Fruit fly (Drosophila melanogaster) whole organism, embryonic: ENCODE data around the gene Cdc6.

ENCODE experiments used
- Atf6 ChIP-seq: fragments of 200-800 bp; sonication (Bioruptor generic); IDR thresholded peaks from 2 replicates; pipeline ENCODE4 v1.3.6; 2022; ENCODE audit warnings: missing biosample characterization, missing genetic modification characterization
- BtbVII ChIP-seq: fragments of 200-800 bp; sonication (Bioruptor generic); optimal IDR thresholded peaks from 3 replicates; lab custom pipeline; 2017; ENCODE audit warnings: missing biosample characterization, mild to moderate bottlenecking, missing genetic modification characterization
- CG11247 ChIP-seq: fragments of 200-800 bp; sonication (Bioruptor generic); IDR thresholded peaks from 2 replicates; pipeline ENCODE4 v1.3.6; 2022; ENCODE audit warnings: missing biosample characterization, missing genetic modification characterization
- CG12071 ChIP-seq: fragments of 200-800 bp; sonication (Bioruptor generic); optimal IDR thresholded peaks from 3 replicates; lab custom pipeline; 2018; ENCODE audit warnings: missing biosample characterization, mild to moderate bottlenecking, missing genetic modification characterization
- CG12299 ChIP-seq: fragments of 200-800 bp; sonication (Bioruptor generic); optimal IDR thresholded peaks from 2 replicates; lab custom pipeline; 2018; ENCODE audit warnings: missing biosample characterization, mild to moderate bottlenecking, missing genetic modification characterization
- CG13894 ChIP-seq: fragments of 200-800 bp; sonication (Bioruptor generic); optimal IDR thresholded peaks from 3 replicates; lab custom pipeline; 2018; ENCODE audit warnings: missing biosample characterization, mild to moderate bottlenecking, missing genetic modification characterization, moderate library complexity
- CG15011 ChIP-seq: fragments of 200-800 bp; sonication (Bioruptor generic); optimal IDR thresholded peaks from 3 replicates; lab custom pipeline; 2018; ENCODE audit warnings: missing biosample characterization, mild to moderate bottlenecking, missing genetic modification characterization
- CG1647 ChIP-seq: fragments of 200-800 bp; sonication (Bioruptor generic); optimal IDR thresholded peaks from 3 replicates; lab custom pipeline; 2016; ENCODE audit warnings: missing biosample characterization, missing genetic modification characterization
- CG1792 ChIP-seq: fragments of 200-800 bp; sonication (Bioruptor generic); optimal IDR thresholded peaks from 2 replicates; lab custom pipeline; 2016; ENCODE audit warnings: missing biosample characterization, missing genetic modification characterization
- CG2116 ChIP-seq: fragments of 200-800 bp; sonication (Bioruptor generic); optimal IDR thresholded peaks from 3 replicates; lab custom pipeline; 2018; ENCODE audit warnings: missing biosample characterization, mild to moderate bottlenecking, missing genetic modification characterization
- CG42726 ChIP-seq: fragments of 200-800 bp; sonication (Bioruptor generic); IDR thresholded peaks from 2 replicates; pipeline ENCODE4 v1.3.6; 2022; ENCODE audit warnings: missing biosample characterization, missing genetic modification characterization; ENCODE audit not compliant: partially characterized antibody
- CG4282 ChIP-seq: fragments of 200-800 bp; sonication (Bioruptor generic); optimal IDR thresholded peaks from 2 replicates; lab custom pipeline; 2016; ENCODE audit warnings: missing biosample characterization, missing genetic modification characterization
- CG6683 ChIP-seq: fragments of 200-800 bp; sonication (Bioruptor generic); optimal IDR thresholded peaks from 2 replicates; lab custom pipeline; 2017; ENCODE audit warnings: missing biosample characterization, mild to moderate bottlenecking, missing genetic modification characterization, missing genetic modification reagents
- CG7271 ChIP-seq: fragments of 200-800 bp; sonication (Bioruptor generic); optimal IDR thresholded peaks from 2 replicates; lab custom pipeline; 2018; ENCODE audit warnings: missing biosample characterization, mild to moderate bottlenecking, missing genetic modification characterization, moderate library complexity
- CG8290 ChIP-seq, 3 experiments: fragments of 200-800 bp; sonication (Bioruptor generic); optimal IDR thresholded peaks; 2 replicates each; lab custom pipeline; 2016 to 2019; ENCODE audit warnings: missing biosample characterization in 3 of 3, missing genetic modification characterization in 3 of 3, mild to moderate bottlenecking in 2 of 3, moderate library complexity in 1 of 3
- CG9817 ChIP-seq: fragments of 200-800 bp; sonication (Bioruptor generic); optimal IDR thresholded peaks from 2 replicates; lab custom pipeline; 2018; ENCODE audit warnings: missing biosample characterization, mild to moderate bottlenecking, missing genetic modification characterization, moderate library complexity
- CoRest ChIP-seq: fragments of 200-800 bp; sonication (Bioruptor generic); optimal IDR thresholded peaks from 3 replicates; lab custom pipeline; 2018; ENCODE audit warnings: missing biosample characterization, mild to moderate bottlenecking, missing genetic modification characterization, moderate library complexity
- D19A ChIP-seq: fragments of 200-800 bp; optimal IDR thresholded peaks from 3 replicates; lab custom pipeline; 2019; ENCODE audit warnings: missing biosample characterization, mild to moderate bottlenecking, missing genetic modification characterization, moderate library complexity
- Fer1 ChIP-seq: fragments of 200-800 bp; sonication (Bioruptor generic); optimal IDR thresholded peaks from 2 replicates; lab custom pipeline; 2017; ENCODE audit warnings: missing biosample characterization, mild to moderate bottlenecking, missing genetic modification characterization
- Lhr ChIP-seq: fragments of 200-800 bp; sonication (Bioruptor generic); optimal IDR thresholded peaks from 3 replicates; lab custom pipeline; 2017; ENCODE audit warnings: mild to moderate bottlenecking, missing biosample characterization, missing genetic modification reagents, missing genetic modification characterization
- MBD-R2 ChIP-seq: fragments of 200-800 bp; sonication (Bioruptor generic); IDR thresholded peaks from 2 replicates; pipeline ENCODE4 v1.3.6; 2022; ENCODE audit warnings: missing biosample characterization, missing genetic modification characterization
- Nf-YB ChIP-seq: fragments of 200-800 bp; sonication (Bioruptor generic); optimal IDR thresholded peaks from 3 replicates; lab custom pipeline; 2019; ENCODE audit warnings: missing biosample characterization, mild to moderate bottlenecking, missing genetic modification characterization, moderate library complexity
- Nf-YC ChIP-seq: fragments of 200-800 bp; optimal IDR thresholded peaks from 3 replicates; lab custom pipeline; 2019; ENCODE audit warnings: missing biosample characterization, mild to moderate bottlenecking, missing genetic modification characterization, moderate library complexity
- Pdp1 ChIP-seq, 2 experiments: fragments of 200-800 bp; sonication (Bioruptor generic); optimal IDR thresholded peaks; 3 replicates each; lab custom pipeline; 2016; ENCODE audit warnings: missing biosample characterization in 2 of 2, missing genetic modification characterization in 2 of 2, mild to moderate bottlenecking in 1 of 2, moderate library complexity in 1 of 2
- Sin3A ChIP-seq: fragments of >200 bp; optimal IDR thresholded peaks from 2 replicates; lab custom pipeline; 2018
- abd-A ChIP-seq: fragments of 200-800 bp; sonication (Bioruptor generic); optimal IDR thresholded peaks from 3 replicates; lab custom pipeline; 2019; ENCODE audit warnings: missing biosample characterization, mild to moderate bottlenecking, missing genetic modification characterization, moderate library complexity
- az2 ChIP-seq: fragments of 200-800 bp; sonication (Bioruptor generic); optimal IDR thresholded peaks from 3 replicates; lab custom pipeline; 2016; ENCODE audit warnings: missing biosample characterization, missing genetic modification characterization
- bowl ChIP-seq: fragments of 200-800 bp; sonication (Bioruptor generic); IDR thresholded peaks from 2 replicates; pipeline ENCODE4 v1.3.6; 2022; ENCODE audit warnings: missing biosample characterization, missing genetic modification characterization
- cas ChIP-seq: fragments of 200-800 bp; sonication (Bioruptor generic); IDR thresholded peaks from 2 replicates; pipeline ENCODE4 v1.3.6; 2022; ENCODE audit warnings: missing biosample characterization, missing genetic modification characterization
- caup ChIP-seq: fragments of 200-800 bp; sonication (Bioruptor generic); optimal IDR thresholded peaks from 3 replicates; lab custom pipeline; 2017; ENCODE audit warnings: missing biosample characterization, mild to moderate bottlenecking, missing genetic modification characterization, moderate library complexity; ENCODE audit not compliant: severe bottlenecking
- chm ChIP-seq: fragments of 200-800 bp; sonication (Bioruptor generic); IDR thresholded peaks from 2 replicates; pipeline ENCODE4 v1.3.6; 2022; ENCODE audit warnings: missing biosample characterization, missing genetic modification characterization
- ci ChIP-seq: fragments of 200-800 bp; sonication (Bioruptor generic); IDR thresholded peaks from 3 replicates; pipeline ENCODE4 v1.3.6; 2022; ENCODE audit warnings: missing biosample characterization, missing genetic modification characterization
- crol ChIP-seq: fragments of 200-800 bp; sonication (Bioruptor generic); IDR thresholded peaks from 2 replicates; pipeline ENCODE4 v1.3.6; 2022; ENCODE audit warnings: missing biosample characterization, missing genetic modification characterization
- da ChIP-seq: fragments of 200-800 bp; sonication (Bioruptor generic); optimal IDR thresholded peaks from 2 replicates; lab custom pipeline; 2016; ENCODE audit warnings: missing biosample characterization, missing genetic modification characterization
- en ChIP-seq: fragments of 200-800 bp; sonication (Bioruptor generic); optimal IDR thresholded peaks from 2 replicates; lab custom pipeline; 2016; ENCODE audit warnings: missing biosample characterization, missing genetic modification characterization
- fd64A ChIP-seq: fragments of 200-800 bp; sonication (Bioruptor generic); optimal IDR thresholded peaks from 3 replicates; lab custom pipeline; 2018; ENCODE audit warnings: missing biosample characterization, mild to moderate bottlenecking, missing genetic modification characterization
- fd96Cb ChIP-seq: fragments of 200-800 bp; sonication (Bioruptor generic); optimal IDR thresholded peaks from 2 replicates; lab custom pipeline; 2018; ENCODE audit warnings: missing biosample characterization, mild to moderate bottlenecking, missing genetic modification characterization, moderate library complexity
- ftz-f1 ChIP-seq: fragments of 200-800 bp; sonication (Bioruptor generic); optimal IDR thresholded peaks from 2 replicates; lab custom pipeline; 2016; ENCODE audit warnings: missing biosample characterization, missing genetic modification characterization
- gcm2 ChIP-seq: fragments of 200-800 bp; sonication (Bioruptor generic); optimal IDR thresholded peaks from 2 replicates; lab custom pipeline; 2016; ENCODE audit warnings: missing biosample characterization, missing genetic modification characterization
- gfzf ChIP-seq: fragments of 200-800 bp; sonication (Bioruptor generic); optimal IDR thresholded peaks from 2 replicates; lab custom pipeline; 2016; ENCODE audit warnings: missing biosample characterization, mild to moderate bottlenecking, missing genetic modification characterization, moderate library complexity
- hkb ChIP-seq, 2 experiments: fragments of 200-800 bp in 1 of 2; fragments of >200 bp in 1 of 2; sonication (Bioruptor generic) in 1 of 2; IDR thresholded peaks in 1 of 2; optimal IDR thresholded peaks in 1 of 2; 2 replicates each; pipeline versions ENCODE4 v1.3.6 to Lab custom; 2017 to 2022; ENCODE audit warnings: missing biosample characterization in 1 of 2, missing genetic modification characterization in 1 of 2
- knrl ChIP-seq: fragments of 200-800 bp; sonication (Bioruptor generic); IDR thresholded peaks from 3 replicates; pipeline ENCODE4 v1.3.6; 2022; ENCODE audit warnings: missing biosample characterization, missing genetic modification characterization; ENCODE audit not compliant: partially characterized antibody
- nmo ChIP-seq: fragments of 200-800 bp; sonication (Bioruptor generic); optimal IDR thresholded peaks from 2 replicates; lab custom pipeline; 2018; ENCODE audit warnings: missing biosample characterization, mild to moderate bottlenecking, missing genetic modification characterization, moderate library complexity
- so ChIP-seq: fragments of 200-800 bp; sonication (Bioruptor generic); IDR thresholded peaks from 3 replicates; pipeline ENCODE4 v1.3.6; 2022; ENCODE audit warnings: missing biosample characterization, missing genetic modification characterization
- toy ChIP-seq: fragments of 200-800 bp; sonication (Bioruptor generic); IDR thresholded peaks from 2 replicates; pipeline ENCODE4 v1.3.6; 2022; ENCODE audit warnings: missing biosample characterization, missing genetic modification characterization
- vnd ChIP-seq: fragments of 200-800 bp; sonication (Bioruptor generic); IDR thresholded peaks from 3 replicates; pipeline ENCODE4 v1.3.6; 2022; ENCODE audit warnings: missing biosample characterization, missing genetic modification characterization; ENCODE audit not compliant: partially characterized antibody
- vvl ChIP-seq: fragments of 200-800 bp; sonication (Bioruptor generic); IDR thresholded peaks from 2 replicates; pipeline ENCODE4 v1.3.6; 2022; ENCODE audit warnings: missing biosample characterization, missing genetic modification characterization

Cdc6 gene

DNA sequence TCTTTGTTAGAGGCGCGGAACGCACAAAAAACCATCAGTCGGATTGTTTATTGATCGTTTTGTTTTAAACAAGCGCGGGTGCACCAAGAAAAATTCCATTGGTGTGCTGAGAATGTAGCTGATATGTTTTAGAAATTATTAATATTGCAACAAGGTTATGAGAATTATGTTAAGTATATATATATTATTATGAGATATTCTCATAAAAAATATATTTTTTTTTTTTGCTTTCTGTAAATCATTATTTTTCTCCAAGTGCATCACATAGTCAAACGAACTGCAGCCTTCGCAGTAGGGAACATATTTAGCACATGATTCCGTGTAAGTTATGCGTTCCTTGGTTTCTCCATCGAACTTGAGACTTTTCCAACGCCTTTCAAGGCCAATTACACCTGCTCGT lies 4.9 kb downstream of the Cdc6 start (continued):
- TF ChIP-seq CG11247 (GFP tag; lab: Robert Waterston, UW) (peak; percentile 57), Nf-YC (tag; lab: Kevin White, UChicago) (peak; percentile 71), az2 (GFP tag; lab: Kevin White, UChicago) (peak; percentile 51), da (GFP tag; lab: Kevin White, UChicago) (no peak), CG12299 (tag; lab: Kevin White, UChicago) (no peak), CG4282 (GFP tag; lab: Kevin White, UChicago) (no peak), CG7271 (no peak), abd-A (tag; lab: Kevin White, UChicago) (peak; percentile 59), Fer1 (GFP tag; lab: Kevin White, UChicago) (peak; percentile 64), CG8290 (GFP tag; optimal IDR thresholded peaks at IDR 0.05; lab: Kevin White, UChicago) (no peak), CG8290 (tag; optimal IDR thresholded peaks at IDR 0.05; lab: Kevin White, UChicago) (no peak), BtbVII (GFP tag; lab: Kevin White, UChicago) (no peak), cas (GFP tag; lab: Robert Waterston, UW) (0 out of 2 replicates have a peak, but pooled peaks have one; percentile 11), CG15011 (GFP tag; lab: Kevin White, UChicago) (no peak), CG6683 (peak; percentile 17), chm (GFP tag; lab: Robert Waterston, UW) (no peak), Sin3A (lab: Kevin White, UChicago) (no peak), vnd (GFP tag; lab: Robert Waterston, UW) (no peak), ci (0 out of 3 replicates have a peak, but pooled peaks have one; percentile 57), CG2116 (GFP tag; lab: Kevin White, UChicago) (no peak), Nf-YB (GFP tag; lab: Kevin White, UChicago) (no peak), toy (GFP tag; lab: Robert Waterston, UW) (peak; percentile 60; the same call in 1 of the 2 replicates), CG1792 (GFP tag; lab: Kevin White, UChicago) (no peak), en (no peak), Lhr (GFP tag; lab: Kevin White, UChicago) (no peak), caup (peak; percentile 66), CoRest (tag; lab: Kevin White, UChicago) (peak; percentile 71), gcm2 (GFP tag; lab: Kevin White, UChicago) (no peak), so (GFP tag; lab: Robert Waterston, UW) (peak; percentile 57; the same call in 1 of the 3 replicates), ftz-f1 (GFP tag; lab: Kevin White, UChicago) (no peak), CG9817 (tag; lab: Kevin White, UChicago) (peak; percentile 37), D19A (tag; lab: Kevin White, UChicago) (peak; percentile 61), vvl (GFP tag; lab: Robert Waterston, UW) (peak; percentile 85), fd96Cb (peak; percentile 64), fd64A (GFP tag; lab: Kevin White, UChicago) (no peak), CG1647 (GFP tag; lab: Kevin White, UChicago) (no peak), CG12071 (GFP tag; lab: Kevin White, UChicago) (no peak)

DNA sequence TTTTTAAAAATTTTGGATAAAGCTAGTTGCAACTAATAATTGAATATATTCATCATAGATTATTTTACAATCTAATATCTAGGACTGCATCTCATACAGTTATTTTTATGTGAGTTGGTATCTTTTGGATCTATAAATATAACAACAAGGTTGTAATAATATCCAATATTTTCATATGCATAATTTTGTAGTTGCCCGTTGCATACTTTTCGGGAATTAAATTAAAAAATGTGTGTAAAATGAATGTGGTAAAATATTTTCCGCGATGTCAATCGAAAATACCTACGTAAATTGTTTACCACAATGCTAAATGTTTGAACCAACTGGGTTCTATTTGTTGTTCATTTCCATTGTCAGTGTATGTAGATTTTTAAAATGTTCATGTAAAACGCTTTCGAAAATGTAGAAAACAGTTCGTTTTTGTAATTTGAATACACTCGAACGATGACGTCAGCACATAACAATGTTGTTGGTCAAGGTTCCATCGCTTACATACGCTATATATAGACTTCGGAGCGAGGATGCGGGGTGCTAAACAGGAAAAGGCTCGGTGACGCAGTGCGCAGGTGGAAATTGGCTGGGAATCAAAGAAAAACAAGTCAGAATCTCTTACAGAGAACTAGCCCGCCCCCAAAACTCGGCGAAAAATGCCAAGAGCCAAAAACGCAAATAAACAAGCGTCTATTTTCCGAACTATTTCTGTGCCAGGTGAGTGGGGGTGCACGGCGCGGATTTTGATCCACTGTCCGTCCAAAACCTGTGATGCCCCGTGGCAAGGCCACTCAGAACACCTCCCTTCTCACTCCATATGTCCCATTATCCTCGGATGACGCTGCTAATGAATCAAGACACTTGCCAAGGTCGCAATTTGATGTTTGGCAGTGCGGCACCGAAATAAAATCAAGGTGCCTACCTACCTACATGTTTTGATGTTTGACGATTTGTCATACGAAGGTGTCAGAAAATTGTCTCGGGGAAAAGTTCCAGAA lies 5.7 kb downstream of the Cdc6 start:
- TF ChIP-seq CG13894 (tag; lab: Kevin White, UChicago) (no peak), Pdp1 (GFP tag; optimal IDR thresholded peaks at IDR 0.05; lab: Kevin White, UChicago) (peak in 1 of 2 experiments; percentile 31), knrl (peak; percentile 51; the same call in 2 of the 3 replicates), hkb (optimal IDR thresholded peaks at IDR 0.05; lab: Kevin White, UChicago) (no peak), hkb (GFP tag; IDR thresholded peaks at IDR 0.05; lab: Robert Waterston, UW) (no peak), vvl (GFP tag; lab: Robert Waterston, UW) (peak; percentile 27; the same call in 1 of the 2 replicates), MBD-R2 (GFP tag; lab: Robert Waterston, UW) (no peak), CG42726 (GFP tag; lab: Robert Waterston, UW) (peak; percentile 27; the same call in 1 of the 2 replicates), Atf6 (no peak), gfzf (GFP tag; lab: Kevin White, UChicago) (peak; percentile 17), nmo (GFP tag; lab: Kevin White, UChicago) (no peak), cas (GFP tag; lab: Robert Waterston, UW) (no peak), crol (GFP tag; lab: Robert Waterston, UW) (peak; percentile 47; the same call in 1 of the 2 replicates), bowl (no peak)
